Worm (Caenorhabditis elegans): Measurements from ENCODE around the gene Y51A2D.18.

DNA sequence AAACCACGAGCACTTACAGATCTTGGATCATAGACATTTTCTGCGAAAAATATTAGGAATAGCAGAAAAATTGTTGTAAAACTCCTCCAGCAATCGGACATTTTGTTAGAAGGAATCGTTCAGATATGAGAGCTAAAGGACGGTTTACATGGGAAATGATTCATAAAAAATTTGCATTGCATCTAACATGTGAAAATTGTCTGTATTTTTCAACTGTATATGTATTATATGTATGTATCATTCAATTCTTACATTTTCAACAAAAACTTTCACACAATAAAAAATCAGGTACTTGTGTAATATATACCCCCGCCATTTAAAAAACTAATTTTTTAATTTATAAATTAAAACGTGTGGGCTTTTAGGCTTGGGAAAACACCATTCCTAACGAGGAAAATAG, 19.0 kb downstream of the Y51A2D.18 start, which contains the start of gene ZK228.13:
- TF ChIP-seq cog-1 (tag; optimal IDR thresholded peaks at IDR 0.05) (no peak), flt-1 (GFP tag; IDR thresholded peaks at IDR 0.05) (no peak), ztf-23 (GFP tag; IDR thresholded peaks at IDR 0.05) (no peak), T22C8.4 (GFP tag; IDR thresholded peaks at IDR 0.05) (no peak), klf-2 (GFP tag; conservative IDR thresholded peaks at IDR 0.05) (no peak), tab-1 (GFP tag; IDR thresholded peaks at IDR 0.05) (no peak), med-1 (GFP tag; optimal IDR thresholded peaks at IDR 0.05; ENCODE audit: insufficient read depth) (no peak)

All from whole organism, midembryonic.